Fruit fly (Drosophila melanogaster) whole organism, pupa: Measurements from ENCODE around the gene vrs.

Source experiments
- CG10348 ChIP-seq: fragments of 200-800 bp; sonication (Bioruptor generic); IDR thresholded peaks from 2 replicates; pipeline ENCODE4 v1.3.6; 2022; ENCODE audit warnings: missing biosample characterization, missing genetic modification characterization
- CG8301 ChIP-seq: fragments of 200-800 bp; sonication (Bioruptor generic); optimal IDR thresholded peaks from 2 replicates; lab custom pipeline; 2018; ENCODE audit warnings: missing biosample characterization, mild to moderate bottlenecking, missing genetic modification characterization
- CG9948 ChIP-seq: fragments of 200-800 bp; sonication (Bioruptor generic); optimal IDR thresholded peaks from 2 replicates; lab custom pipeline; 2018; ENCODE audit warnings: missing biosample characterization, mild to moderate bottlenecking, missing genetic modification characterization, moderate library complexity
- fd96Ca ChIP-seq: fragments of 200-800 bp; sonication (Bioruptor generic); IDR thresholded peaks from 3 replicates; pipeline ENCODE4 v1.3.6; 2022; ENCODE audit warnings: missing biosample characterization, missing genetic modification characterization
- rn ChIP-seq: fragments of 200-800 bp; sonication (Bioruptor generic); IDR thresholded peaks from 2 replicates; pipeline ENCODE4 v1.3.6; 2022; ENCODE audit warnings: missing biosample characterization, missing genetic modification characterization

DNA sequence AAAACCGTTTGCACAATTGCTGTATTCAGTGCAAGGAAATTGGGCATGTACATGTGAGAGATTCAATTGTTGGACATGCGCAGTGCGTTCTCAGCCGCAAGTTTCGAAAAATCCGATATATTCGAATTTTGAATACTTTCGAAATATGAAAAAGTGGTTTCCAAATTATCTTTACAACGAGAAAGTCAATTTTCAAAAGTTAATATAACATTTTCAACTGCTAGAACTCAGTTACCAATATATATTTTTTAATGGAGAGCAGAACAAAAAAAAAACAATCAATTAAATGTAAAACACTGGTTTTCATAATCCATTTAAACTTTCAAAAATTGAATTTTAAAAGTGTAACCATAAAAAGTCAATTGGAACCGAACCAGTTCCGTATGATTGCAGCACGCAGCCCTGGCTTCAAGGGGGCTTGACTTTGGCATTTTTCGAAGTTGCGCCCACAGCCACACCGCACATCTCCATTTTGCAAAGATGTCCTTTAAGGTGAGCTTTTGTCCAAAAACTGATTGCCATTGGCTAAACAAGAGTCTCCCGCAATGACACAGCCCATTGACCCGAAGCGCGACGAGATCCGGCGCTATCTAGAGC lies 25.0 kb upstream of the vrs start, which contains the start of the genes Scgbeta and CG17202:
- TF ChIP-seq fd96Ca (GFP tag; lab: Robert Waterston, UW) (no peak), CG8301 (tag; lab: Kevin White, UChicago) (no peak), CG10348 (GFP tag; lab: Robert Waterston, UW) (no peak), rn (GFP tag; lab: Robert Waterston, UW) (no peak), CG9948 (no peak)
